Worm (Caenorhabditis elegans) whole organism, L1 larva: ENCODE measurements around the gene srbc-21.
A peak's percentile ranks its signal among the peaks of the same experiment; 100 is the strongest.
"Not testable (repeated sequence)": the region's sequence is repeated elsewhere in the genome, so short reads cannot be mapped to it uniquely, and the experiment has no call there.

Experiments
- C16A3.4 ChIP-seq: fragments of 150-350 bp; optimal IDR thresholded peaks from 2 replicates; lab custom pipeline; 2014; ENCODE audit warnings: missing biosample characterization, missing genetic modification characterization
- F16B12.6 ChIP-seq: fragments of 150-350 bp; optimal IDR thresholded peaks from 2 replicates; lab custom pipeline; 2014; ENCODE audit warnings: missing biosample characterization, missing genetic modification characterization
- aha-1 ChIP-seq: fragments of 150-350 bp; optimal IDR thresholded peaks from 2 replicates; lab custom pipeline; 2014; ENCODE audit warnings: missing biosample characterization, missing genetic modification characterization
- alr-1 ChIP-seq: fragments of 200-800 bp; sonication (Bioruptor generic); optimal IDR thresholded peaks from 2 replicates; lab custom pipeline; 2018; ENCODE audit warnings: borderline replicate concordance, mild to moderate bottlenecking, missing genetic modification characterization, missing compliant biosample characterization
- ama-1 ChIP-seq: fragments of 150-350 bp; optimal IDR thresholded peaks from 2 replicates; lab custom pipeline; 2014
- blmp-1 ChIP-seq: fragments of 150-350 bp; optimal IDR thresholded peaks from 2 replicates; lab custom pipeline; 2014; ENCODE audit warnings: missing biosample characterization, missing genetic modification characterization
- ceh-63 ChIP-seq: fragments of 200-800 bp; sonication (Bioruptor generic); optimal IDR thresholded peaks from 2 replicates; lab custom pipeline; 2018; ENCODE audit warnings: mild to moderate bottlenecking, missing genetic modification characterization, missing compliant biosample characterization
- ceh-90 ChIP-seq: sonication (generic microtip); optimal IDR thresholded peaks from 2 replicates; lab custom pipeline; 2016; ENCODE audit warnings: missing genetic modification characterization, missing compliant biosample characterization
- dpl-1 ChIP-seq, 3 experiments: fragments of 150-350 bp in 2 of 3; sonication (generic microtip) in 1 of 3; optimal IDR thresholded peaks; 2 replicates each; lab custom pipeline; 2014 to 2017; ENCODE audit warnings: missing biosample characterization in 3 of 3, missing genetic modification characterization in 3 of 3, missing genetic modification reagents in 3 of 3
- efl-1 ChIP-seq, 4 experiments: fragments of 150-350 bp; optimal IDR thresholded peaks in 3 of 4; peaks in 1 of 4; 1 replicate in 1 of 4; 2 replicates in 3 of 4; lab custom pipeline; 2014; ENCODE audit warnings: missing biosample characterization in 2 of 4, missing genetic modification characterization in 2 of 4, missing genetic modification reagents in 2 of 4
- elt-3 ChIP-seq, 6 experiments: fragments of 150-350 bp in 1 of 6; sonication (generic microtip); optimal IDR thresholded peaks; 2 replicates each; lab custom pipeline; 2017 to 2018; ENCODE audit warnings: missing biosample characterization in 6 of 6, missing genetic modification characterization in 6 of 6, inconsistent platforms in 1 of 6
- ets-5 ChIP-seq: fragments of 200-800 bp; sonication (Bioruptor generic); IDR thresholded peaks from 2 replicates; pipeline ENCODE4 v1.3.6; 2022; ENCODE audit warnings: missing genetic modification characterization, missing compliant biosample characterization
- fos-1 ChIP-seq: fragments of 150-350 bp; optimal IDR thresholded peaks from 2 replicates; lab custom pipeline; 2014; ENCODE audit warnings: missing biosample characterization, missing genetic modification characterization
- hpl-2 ChIP-seq: fragments of 150-350 bp; optimal IDR thresholded peaks from 2 replicates; lab custom pipeline; 2014; ENCODE audit warnings: missing biosample characterization, missing genetic modification reagents, missing genetic modification characterization
- lin-14 ChIP-seq: fragments of 200-800 bp; sonication (Bioruptor generic); optimal IDR thresholded peaks from 2 replicates; lab custom pipeline; 2018; ENCODE audit warnings: mild to moderate bottlenecking, missing genetic modification characterization, moderate library complexity, missing compliant biosample characterization
- lin-15B ChIP-seq: fragments of 150-350 bp; sonication (generic microtip); optimal IDR thresholded peaks from 3 replicates; lab custom pipeline; 2014; ENCODE audit warnings: missing biosample characterization, missing genetic modification characterization
- lsy-2 ChIP-seq, 2 experiments: fragments of 150-350 bp; optimal IDR thresholded peaks; 2 replicates each; lab custom pipeline; 2014; ENCODE audit warnings: missing biosample characterization in 2 of 2, missing genetic modification characterization in 2 of 2
- mef-2 ChIP-seq: fragments of 150-350 bp; optimal IDR thresholded peaks from 2 replicates; lab custom pipeline; 2014; ENCODE audit warnings: missing biosample characterization, missing genetic modification characterization
- nhr-12 ChIP-seq: sonication (generic microtip); optimal IDR thresholded peaks from 2 replicates; lab custom pipeline; 2017; ENCODE audit warnings: missing biosample characterization, missing genetic modification characterization
- nhr-71 ChIP-seq: sonication (generic microtip); optimal IDR thresholded peaks from 2 replicates; lab custom pipeline; 2016; ENCODE audit warnings: mild to moderate bottlenecking, missing genetic modification characterization, moderate library complexity, missing compliant biosample characterization
- pag-3 ChIP-seq: sonication (generic microtip); optimal IDR thresholded peaks from 2 replicates; lab custom pipeline; 2017; ENCODE audit warnings: missing genetic modification characterization, mild to moderate bottlenecking, missing compliant biosample characterization, antibody characterized with exemption, borderline replicate concordance; ENCODE audit not compliant: insufficient read depth
- pqm-1 ChIP-seq: sonication (generic microtip); optimal IDR thresholded peaks from 3 replicates; lab custom pipeline; 2017; ENCODE audit warnings: missing biosample characterization, missing genetic modification characterization
- rnt-1 ChIP-seq: sonication (generic microtip); optimal IDR thresholded peaks from 2 replicates; lab custom pipeline; 2016; ENCODE audit warnings: mild to moderate bottlenecking, missing genetic modification characterization, moderate library complexity, missing compliant biosample characterization
- snpc-4 ChIP-seq: fragments of 150-350 bp; optimal IDR thresholded peaks from 2 replicates; lab custom pipeline; 2014; ENCODE audit warnings: missing biosample characterization, missing genetic modification characterization
- sup-37 ChIP-seq: fragments of 200-800 bp; sonication (Bioruptor generic); optimal IDR thresholded peaks from 2 replicates; lab custom pipeline; 2018; ENCODE audit warnings: mild to moderate bottlenecking, missing genetic modification characterization, missing compliant biosample characterization
- tbx-2 ChIP-seq: sonication (generic microtip); optimal IDR thresholded peaks from 2 replicates; lab custom pipeline; 2016; ENCODE audit warnings: missing genetic modification characterization, missing compliant biosample characterization
- unc-130 ChIP-seq: fragments of 150-350 bp; optimal IDR thresholded peaks from 2 replicates; lab custom pipeline; 2017; ENCODE audit warnings: missing biosample characterization, missing genetic modification characterization, inconsistent platforms
- unc-98 ChIP-seq: fragments of 200-800 bp; sonication (Bioruptor generic); IDR thresholded peaks from 2 replicates; pipeline ENCODE4 v1.3.6; 2022; ENCODE audit warnings: missing genetic modification characterization, missing compliant biosample characterization
- vab-15 ChIP-seq: sonication (generic microtip); optimal IDR thresholded peaks from 2 replicates; lab custom pipeline; 2017; ENCODE audit warnings: missing genotype, mild to moderate bottlenecking, missing genetic modification characterization, missing compliant biosample characterization
- ztf-4 ChIP-seq: fragments of 150-350 bp; optimal IDR thresholded peaks from 2 replicates; lab custom pipeline; 2014; ENCODE audit warnings: missing biosample characterization, missing genetic modification characterization

The srbc-21 gene

DNA sequence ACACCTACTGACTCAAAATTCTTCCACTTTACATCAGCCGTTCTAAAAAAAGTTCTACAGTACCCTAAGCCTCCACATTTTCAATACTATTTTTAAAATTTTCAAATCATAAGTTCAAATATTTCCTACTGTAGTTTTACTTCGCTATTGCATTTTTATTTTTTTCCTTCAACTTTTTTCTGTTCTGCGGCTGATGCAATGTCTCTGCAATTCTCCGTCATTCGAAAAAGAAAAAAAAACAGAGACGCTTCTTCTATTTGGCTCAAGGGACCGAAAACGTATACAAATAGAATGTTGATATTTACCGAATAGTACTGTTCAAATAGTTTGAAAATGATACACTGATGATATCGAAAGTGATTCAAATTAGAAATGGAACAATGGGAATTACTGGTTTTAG, 17.0 kb upstream of the srbc-21 start:
- no peak for TF ChIP-seq snpc-4 (tag; lab: Kevin White, UChicago)
- peak; percentile 67 for TF ChIP-seq rnt-1 (tag; lab: Kevin White, UChicago)
- peak in 1 of 2 experiments; percentile 71 for TF ChIP-seq lsy-2 (tag; optimal IDR thresholded peaks at IDR 0.05; lab: Kevin White, UChicago)

DNA sequence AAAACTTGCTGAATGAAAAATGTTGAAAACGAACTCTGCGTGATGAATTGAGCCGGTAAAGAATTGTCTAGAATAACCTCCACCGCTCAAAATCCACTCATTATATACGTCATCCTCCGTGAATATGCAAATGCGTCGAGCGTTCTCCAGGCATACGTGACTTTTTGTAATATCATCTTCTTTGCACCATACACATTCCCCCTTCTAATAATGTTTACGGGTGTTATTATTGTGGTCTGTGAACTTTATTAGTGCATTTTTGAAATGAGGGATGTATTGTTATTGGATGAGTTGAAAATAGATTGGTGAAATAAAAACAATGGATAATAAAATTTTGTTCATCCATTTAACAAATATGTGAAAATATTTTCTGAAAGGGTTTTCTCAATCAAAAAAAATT, 15.4 kb upstream of the srbc-21 start, which contains the start of gene F22F7.7:
F22F7.7 (minus strand) TSS at position 125 of the 400 bp plus-strand sequence.
- TF ChIP-seq pag-3 (tag; lab: Kevin White, UChicago) (no peak), alr-1 (no peak)
- TF ChIP-seq, all 84 proteins: peak for 0

DNA sequence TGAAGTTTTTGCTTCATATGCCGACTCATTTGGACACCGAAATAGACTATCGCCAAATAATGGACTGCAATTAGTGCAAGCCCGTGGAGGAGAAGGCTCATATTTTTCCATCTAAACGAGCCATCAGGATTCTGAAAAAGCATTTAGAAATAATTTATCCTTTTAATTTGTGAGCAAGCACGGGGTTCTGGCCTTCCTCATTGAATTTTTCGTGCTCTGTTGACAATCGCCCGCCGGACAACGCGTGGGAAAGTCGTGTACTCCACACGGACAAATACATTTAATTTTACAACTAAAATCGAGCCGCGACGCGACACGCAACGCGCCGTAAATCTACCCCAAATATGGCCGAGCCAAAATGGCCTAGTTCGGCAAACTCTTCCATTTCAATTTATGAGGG, 10.9 kb upstream of the srbc-21 start, which contains the start of gene F22F7.12:
F22F7.12 (minus strand) TSS at position 101 of the 400 bp plus-strand sequence.
- TF ChIP-seq unc-98; vab-15; ama-1 (lab: Kevin White, UChicago): not testable (repeated sequence)

DNA sequence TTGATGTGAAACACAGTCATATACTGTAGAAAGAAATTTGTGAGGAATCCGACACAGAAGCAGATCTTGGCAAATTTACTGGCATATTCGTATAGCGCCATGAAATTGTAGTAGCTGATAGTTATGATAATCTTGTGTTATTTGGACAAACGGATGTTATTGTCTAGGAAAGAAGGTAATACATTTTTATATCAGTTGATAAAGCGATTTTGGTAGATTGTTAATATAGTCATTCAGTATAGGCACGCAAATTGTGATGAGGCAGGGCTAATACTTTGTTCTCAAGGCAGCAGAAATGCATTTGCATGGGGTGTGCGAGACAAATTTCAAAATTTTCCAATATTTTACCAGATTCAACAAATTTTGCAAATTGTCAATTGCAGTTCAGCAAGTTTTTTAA, 9.3 kb upstream of the srbc-21 start, which contains the start of gene str-52:
str-52 (minus strand) TSS at position 101 of the 400 bp plus-strand sequence.
- no peak for TF ChIP-seq mef-2 (tag; lab: Kevin White, UChicago)
- no peak for TF ChIP-seq efl-1 (optimal IDR thresholded peaks at IDR 0.05; lab: Kevin White, UChicago)
- peak in 1 of 2 experiments; percentile 28 for TF ChIP-seq efl-1 (GFP tag; optimal IDR thresholded peaks at IDR 0.05 in 1 of 2; lab: Kevin White, UChicago)

DNA sequence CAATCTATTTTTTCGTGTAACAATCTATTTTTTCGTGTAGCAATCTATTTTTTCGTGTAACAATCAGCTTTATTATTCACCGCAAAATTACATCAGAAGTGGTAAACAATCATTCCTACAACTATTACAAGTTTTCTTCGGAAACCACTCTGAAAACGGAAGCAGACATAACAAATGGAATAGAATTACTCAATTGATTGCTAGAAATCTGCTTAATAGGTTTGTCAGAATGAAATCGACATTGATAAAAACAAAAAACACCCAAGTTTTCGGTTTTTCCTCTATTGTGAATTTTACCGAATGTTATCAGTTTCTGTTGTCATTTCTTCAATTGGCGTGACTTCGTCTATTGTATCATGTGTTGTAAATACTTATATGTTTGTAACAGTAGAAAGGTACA, 8.5 kb upstream of the srbc-21 start, which contains the start of gene srbc-20:
srbc-20 (plus strand) TSS at position 301 of the 400 bp plus-strand sequence.
- TF ChIP-seq efl-1 (optimal IDR thresholded peaks at IDR 0.05; lab: Kevin White, UChicago) (no peak), efl-1 (GFP tag; optimal IDR thresholded peaks at IDR 0.05 in 1 of 2; lab: Kevin White, UChicago) (no peak), elt-3 (tag; optimal IDR thresholded peaks at IDR 0.05; lab: Kevin White, UChicago) (peak in 1 of 6 experiments; percentile 3), F16B12.6 (tag; lab: Kevin White, UChicago) (no peak)

DNA sequence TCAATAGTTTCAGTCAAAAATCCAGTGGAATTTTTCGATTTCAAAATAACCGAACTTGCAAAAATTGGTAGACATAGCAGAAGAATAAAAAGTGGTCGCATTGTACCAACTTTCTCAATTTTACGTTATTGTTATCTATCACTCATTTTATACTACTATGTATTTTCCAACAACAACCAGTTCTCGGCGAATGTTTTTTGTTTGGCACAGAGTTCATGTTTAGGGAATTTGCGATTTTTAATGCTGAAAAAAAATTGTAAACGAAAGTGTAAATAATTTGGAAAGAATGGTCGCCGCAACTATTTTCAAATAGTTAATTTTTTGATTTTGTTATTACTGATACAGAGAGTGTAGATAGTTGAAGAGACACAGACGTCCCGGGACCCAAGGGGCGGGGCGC, 5.9 kb upstream of the srbc-21 start, which contains the start of gene C45H4.21:
C45H4.21 (minus strand) TSS at position 101 of the 400 bp plus-strand sequence.
- TF ChIP-seq pqm-1 (no peak), efl-1 (optimal IDR thresholded peaks at IDR 0.05; lab: Kevin White, UChicago) (no peak), efl-1 (GFP tag; optimal IDR thresholded peaks at IDR 0.05 in 1 of 2; lab: Kevin White, UChicago) (peak in 1 of 2 experiments; percentile 39), F16B12.6 (tag; lab: Kevin White, UChicago) (no peak)

DNA sequence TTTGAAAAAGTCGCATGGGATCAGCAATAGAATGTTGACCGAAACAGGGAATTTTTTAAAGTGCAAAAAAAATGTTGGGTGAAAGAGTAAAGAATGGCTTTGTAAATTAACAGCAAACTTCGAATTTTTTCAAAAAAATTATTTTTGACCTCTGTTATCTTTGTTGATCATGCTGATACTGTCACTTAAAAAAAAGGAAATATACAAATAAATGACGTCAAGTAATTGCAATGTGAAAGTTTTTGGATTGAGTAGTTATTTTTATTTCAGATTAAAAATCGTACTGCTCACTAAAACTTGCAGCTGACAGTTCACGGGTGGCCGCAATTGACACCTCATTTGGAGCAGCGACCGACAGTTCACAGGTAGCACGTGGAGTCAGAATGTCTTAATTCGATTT, 4.5 kb upstream of the srbc-21 start, which contains the start of gene C45H4.13:
C45H4.13 (minus strand) TSS at position 101 of the 400 bp plus-strand sequence.
- TF ChIP-seq lin-15B (tag; lab: Kevin White, UChicago) (no peak), hpl-2 (GFP tag; lab: Kevin White, UChicago) (no peak), pag-3 (tag; lab: Kevin White, UChicago) (no peak), nhr-71 (no peak), unc-130 (tag; lab: Kevin White, UChicago) (no peak), blmp-1 (tag; lab: Kevin White, UChicago) (no peak), C16A3.4 (tag; lab: Kevin White, UChicago) (no peak), ztf-4 (no peak), tbx-2 (no peak), aha-1 (tag; lab: Kevin White, UChicago) (no peak), ceh-63 (no peak), lsy-2 (tag; optimal IDR thresholded peaks at IDR 0.05; lab: Kevin White, UChicago) (no peak), ets-5 (GFP tag; lab: Robert Waterston, UW) (no peak), ceh-90 (tag; lab: Kevin White, UChicago) (no peak), fos-1 (tag; lab: Kevin White, UChicago) (no peak), nhr-12 (tag; lab: Kevin White, UChicago) (no peak), sup-37 (GFP tag; lab: Kevin White, UChicago) (no peak), lin-14 (GFP tag; lab: Kevin White, UChicago) (no peak), dpl-1 (GFP tag; optimal IDR thresholded peaks at IDR 0.05; lab: Kevin White, UChicago) (no peak)
- TF ChIP-seq, all 84 proteins: peak for 0
